Worm (Caenorhabditis elegans) whole organism, mixed stage, embryonic: ENCODE results near the gene chch-3.

Experiments
- M03D4.4 ChIP-seq: sonication (generic microtip); optimal IDR thresholded peaks from 2 replicates; lab custom pipeline; 2017; ENCODE audit warnings: mild to moderate bottlenecking, missing genetic modification characterization, missing compliant biosample characterization
- bed-3 ChIP-seq: fragments of 200-800 bp; sonication (Bioruptor generic); optimal IDR thresholded peaks from 3 replicates; lab custom pipeline; 2018; ENCODE audit warnings: mild to moderate bottlenecking, missing genetic modification characterization, moderate library complexity, missing compliant biosample characterization
- blmp-1 ChIP-seq: fragments of 150-350 bp; optimal IDR thresholded peaks from 2 replicates; lab custom pipeline; 2014; ENCODE audit warnings: missing biosample characterization, missing genetic modification characterization
- ceh-39 ChIP-seq: fragments of 150-350 bp; optimal IDR thresholded peaks from 2 replicates; lab custom pipeline; 2014; ENCODE audit warnings: missing biosample characterization, missing genetic modification characterization
- ceh-43 ChIP-seq: fragments of 200-800 bp; sonication (Bioruptor generic); optimal IDR thresholded peaks from 2 replicates; lab custom pipeline; 2018; ENCODE audit warnings: mild to moderate bottlenecking, missing genetic modification characterization, moderate library complexity, missing compliant biosample characterization
- ces-1 ChIP-seq: fragments of 150-350 bp; optimal IDR thresholded peaks from 2 replicates; lab custom pipeline; 2014; ENCODE audit warnings: missing biosample characterization, missing genetic modification reagents, missing genetic modification characterization
- cnd-1 ChIP-seq: fragments of 200-800 bp; sonication (Bioruptor generic); optimal IDR thresholded peaks from 2 replicates; lab custom pipeline; 2018; ENCODE audit warnings: mild to moderate bottlenecking, missing genetic modification characterization, missing compliant biosample characterization
- drap-1 ChIP-seq: fragments of 200-800 bp; sonication (Bioruptor generic); optimal IDR thresholded peaks from 3 replicates; lab custom pipeline; 2018; ENCODE audit warnings: mild to moderate bottlenecking, missing genetic modification characterization, missing compliant biosample characterization
- elt-1 ChIP-seq: sonication (generic microtip); optimal IDR thresholded peaks from 2 replicates; lab custom pipeline; 2017; ENCODE audit warnings: missing genetic modification characterization, mild to moderate bottlenecking, missing compliant biosample characterization, antibody characterized with exemption, moderate library complexity, borderline replicate concordance; ENCODE audit not compliant: insufficient read depth
- elt-3 ChIP-seq: fragments of 150-350 bp; optimal IDR thresholded peaks from 2 replicates; lab custom pipeline; 2014; ENCODE audit warnings: missing biosample characterization, missing genetic modification characterization
- flh-1 ChIP-seq: fragments of 200-800 bp; sonication (Bioruptor generic); optimal IDR thresholded peaks from 2 replicates; lab custom pipeline; 2018; ENCODE audit warnings: mild to moderate bottlenecking, missing genetic modification characterization, moderate library complexity, missing compliant biosample characterization
- ham-2 ChIP-seq: fragments of 200-800 bp; sonication (Bioruptor generic); optimal IDR thresholded peaks from 2 replicates; lab custom pipeline; 2018; ENCODE audit warnings: mild to moderate bottlenecking, missing genetic modification characterization, missing compliant biosample characterization
- hlh-1 ChIP-seq: fragments of 150-350 bp; optimal IDR thresholded peaks from 2 replicates; lab custom pipeline; 2014; ENCODE audit warnings: missing biosample characterization, missing genetic modification reagents, missing genetic modification characterization
- lin-13 ChIP-seq: fragments of 150-350 bp; optimal IDR thresholded peaks from 2 replicates; lab custom pipeline; 2014; ENCODE audit warnings: missing biosample characterization, missing genetic modification characterization
- lin-32 ChIP-seq: fragments of 200-800 bp; sonication (Bioruptor generic); optimal IDR thresholded peaks from 2 replicates; lab custom pipeline; 2018; ENCODE audit warnings: mild to moderate bottlenecking, missing genetic modification characterization, missing compliant biosample characterization
- lsy-2 ChIP-seq: fragments of 150-350 bp; optimal IDR thresholded peaks from 2 replicates; lab custom pipeline; 2014; ENCODE audit warnings: missing biosample characterization, missing genetic modification characterization
- mab-5 ChIP-seq: fragments of 150-350 bp; optimal IDR thresholded peaks from 2 replicates; lab custom pipeline; 2014; ENCODE audit warnings: missing biosample characterization, missing genetic modification characterization
- mep-1 ChIP-seq: fragments of 150-350 bp; optimal IDR thresholded peaks from 2 replicates; lab custom pipeline; 2017; ENCODE audit warnings: missing biosample characterization, missing genetic modification reagents, missing genetic modification characterization, inconsistent platforms
- nhr-12 ChIP-seq: fragments of 150-350 bp; optimal IDR thresholded peaks from 2 replicates; lab custom pipeline; 2014; ENCODE audit warnings: missing biosample characterization, missing genetic modification characterization
- nhr-2 ChIP-seq: fragments of 150-350 bp; optimal IDR thresholded peaks from 2 replicates; lab custom pipeline; 2014; ENCODE audit warnings: missing biosample characterization, missing genetic modification characterization
- nhr-237 ChIP-seq: fragments of 150-350 bp; optimal IDR thresholded peaks from 2 replicates; lab custom pipeline; 2014; ENCODE audit warnings: missing biosample characterization, missing genetic modification characterization
- nhr-28 ChIP-seq: fragments of 150-350 bp; optimal IDR thresholded peaks from 2 replicates; lab custom pipeline; 2014; ENCODE audit warnings: missing biosample characterization, missing genetic modification characterization
- nhr-76 ChIP-seq: sonication (generic microtip); optimal IDR thresholded peaks from 2 replicates; lab custom pipeline; 2017; ENCODE audit warnings: missing biosample characterization, missing genetic modification characterization
- pha-4 ChIP-seq: fragments of 150-350 bp; optimal IDR thresholded peaks from 2 replicates; lab custom pipeline; 2018; ENCODE audit warnings: missing biosample characterization, missing genetic modification reagents, missing genetic modification characterization
- sem-2 ChIP-seq: fragments of 200-800 bp; sonication (Bioruptor generic); optimal IDR thresholded peaks from 2 replicates; lab custom pipeline; 2018; ENCODE audit warnings: mild to moderate bottlenecking, missing genetic modification characterization, missing compliant biosample characterization
- snpc-4 ChIP-seq: fragments of 150-350 bp; optimal IDR thresholded peaks from 2 replicates; lab custom pipeline; 2014; ENCODE audit warnings: missing biosample characterization, missing genetic modification characterization
- sptf-1 ChIP-seq: sonication (generic microtip); optimal IDR thresholded peaks from 2 replicates; lab custom pipeline; 2017; ENCODE audit warnings: mild to moderate bottlenecking, missing genetic modification characterization, moderate library complexity, missing compliant biosample characterization
- tbx-8 ChIP-seq: fragments of 200-800 bp; sonication (Bioruptor generic); optimal IDR thresholded peaks from 2 replicates; lab custom pipeline; 2018; ENCODE audit warnings: mild to moderate bottlenecking, missing genetic modification characterization, moderate library complexity, missing compliant biosample characterization
- unc-120 ChIP-seq: sonication (generic microtip); optimal IDR thresholded peaks from 2 replicates; lab custom pipeline; 2017; ENCODE audit warnings: missing genetic modification characterization, missing compliant biosample characterization; ENCODE audit not compliant: poor library complexity, severe bottlenecking
- unc-39 ChIP-seq: fragments of 150-350 bp; optimal IDR thresholded peaks from 2 replicates; lab custom pipeline; 2014; ENCODE audit warnings: missing biosample characterization, missing genetic modification characterization
- unc-62 ChIP-seq: fragments of 150-350 bp; optimal IDR thresholded peaks from 2 replicates; lab custom pipeline; 2014; ENCODE audit warnings: missing biosample characterization, missing genetic modification reagents, missing genetic modification characterization
- zip-8 ChIP-seq: fragments of 150-350 bp; optimal IDR thresholded peaks from 2 replicates; lab custom pipeline; 2014; ENCODE audit warnings: missing biosample characterization, missing genetic modification characterization
- ztf-11 ChIP-seq: fragments of 150-350 bp; optimal IDR thresholded peaks from 2 replicates; lab custom pipeline; 2014; ENCODE audit warnings: missing biosample characterization, missing genetic modification characterization

The chch-3 gene

ce11 chrII:9412086-9412608, 4.7 kb upstream of the chch-3 start, which contains the start of gene arrd-3:
Gene arrd-3 (plus strand): TSS chrII:9412558.
- TF ChIP-seq ces-1 (GFP tag; lab: Kevin White, UChicago), result no peak
- no peak for TF ChIP-seq elt-3 (tag; lab: Kevin White, UChicago)
- TF ChIP-seq lin-32 (GFP tag; lab: Kevin White, UChicago), result no peak
- no peak for TF ChIP-seq nhr-76 (tag; lab: Kevin White, UChicago)
- TF ChIP-seq hlh-1 (tag; lab: Kevin White, UChicago), result no peak
- no peak for TF ChIP-seq ceh-39 (tag; lab: Kevin White, UChicago)
- TF ChIP-seq ztf-11, result no peak
- no peak for TF ChIP-seq flh-1 (GFP tag; lab: Kevin White, UChicago)
- no peak for TF ChIP-seq nhr-2 (tag; lab: Kevin White, UChicago)
- no peak for TF ChIP-seq nhr-28 (tag; lab: Kevin White, UChicago)
- no peak for TF ChIP-seq nhr-237 (tag; lab: Kevin White, UChicago)
- TF ChIP-seq ham-2, result no peak
- TF ChIP-seq sptf-1 (tag; lab: Kevin White, UChicago), result no peak
- TF ChIP-seq lsy-2, result no peak
- no peak for TF ChIP-seq unc-39

- no peak for TF ChIP-seq drap-1 (GFP tag; lab: Kevin White, UChicago)
- no peak for TF ChIP-seq unc-62 (GFP tag; lab: Kevin White, UChicago)
- TF ChIP-seq bed-3 (GFP tag; lab: Kevin White, UChicago), result no peak
- TF ChIP-seq blmp-1, result no peak
- no peak for TF ChIP-seq ces-1 (GFP tag; lab: Kevin White, UChicago)
- TF ChIP-seq lin-13 (tag; lab: Kevin White, UChicago), result no peak
- no peak for TF ChIP-seq ham-2
- TF ChIP-seq lin-32 (GFP tag; lab: Kevin White, UChicago), result no peak
- no peak for TF ChIP-seq sptf-1 (tag; lab: Kevin White, UChicago)
- no peak for TF ChIP-seq unc-120 (tag; lab: Kevin White, UChicago)
- no peak for TF ChIP-seq mab-5
- no peak for TF ChIP-seq pha-4 (tag; lab: Kevin White, UChicago)
- no peak for TF ChIP-seq cnd-1
- no peak for TF ChIP-seq zip-8 (tag; lab: Kevin White, UChicago)
- TF ChIP-seq mep-1 (tag; lab: Kevin White, UChicago), result no peak
Observed at ce11 chrII:9418065-9418567, 1.3 kb downstream of the chch-3 start, which contains the start of the genes M176.4 and M176.16. Gene M176.4 (plus strand): TSS chrII:9418365. Gene M176.16 (plus strand): TSS chrII:9418517.

ce11 chrII:9418843-9419532, 2.2 kb downstream of the chch-3 start:
- TF ChIP-seq tbx-8 (GFP tag; lab: Kevin White, UChicago) (no peak), lin-32 (GFP tag; lab: Kevin White, UChicago) (no peak), zip-8 (tag; lab: Kevin White, UChicago) (no peak), ceh-43 (GFP tag; lab: Kevin White, UChicago) (no peak), ztf-11 (no peak), sem-2 (GFP tag; lab: Kevin White, UChicago) (no peak), nhr-2 (tag; lab: Kevin White, UChicago) (no peak), lin-13 (tag; lab: Kevin White, UChicago) (no peak), nhr-28 (tag; lab: Kevin White, UChicago) (no peak), nhr-12 (tag; lab: Kevin White, UChicago) (no peak), M03D4.4 (tag; lab: Kevin White, UChicago) (no peak), flh-1 (GFP tag; lab: Kevin White, UChicago) (no peak), hlh-1 (tag; lab: Kevin White, UChicago) (no peak), unc-39 (no peak), snpc-4 (tag; lab: Kevin White, UChicago) (no peak), elt-1 (no peak), elt-3 (tag; lab: Kevin White, UChicago) (no peak)
- TF ChIP-seq, all 35 proteins: peak for 0

ce11 chrII:9421969-9422368, 5.2 kb downstream of the chch-3 start, which contains the start of gene M176.11:
Gene M176.11 (plus strand): TSS chrII:9422269.
- no peak for TF ChIP-seq M03D4.4 (tag; lab: Kevin White, UChicago)
- no peak for TF ChIP-seq nhr-2 (tag; lab: Kevin White, UChicago)
- no peak for TF ChIP-seq flh-1 (GFP tag; lab: Kevin White, UChicago)
- TF ChIP-seq ces-1 (GFP tag; lab: Kevin White, UChicago), result no peak
- TF ChIP-seq lin-32 (GFP tag; lab: Kevin White, UChicago), result no peak
- no peak for TF ChIP-seq nhr-28 (tag; lab: Kevin White, UChicago)
- TF ChIP-seq nhr-76 (tag; lab: Kevin White, UChicago), result no peak
- TF ChIP-seq pha-4 (tag; lab: Kevin White, UChicago), result no peak
- no peak for TF ChIP-seq snpc-4 (tag; lab: Kevin White, UChicago)
- no peak for TF ChIP-seq mab-5
- TF ChIP-seq cnd-1, result no peak
- no peak for TF ChIP-seq lin-13 (tag; lab: Kevin White, UChicago)
- no peak for TF ChIP-seq unc-39
- no peak for TF ChIP-seq sptf-1 (tag; lab: Kevin White, UChicago)
